Worm (Caenorhabditis elegans): ENCODE data around the gene puf-12.

DNA sequence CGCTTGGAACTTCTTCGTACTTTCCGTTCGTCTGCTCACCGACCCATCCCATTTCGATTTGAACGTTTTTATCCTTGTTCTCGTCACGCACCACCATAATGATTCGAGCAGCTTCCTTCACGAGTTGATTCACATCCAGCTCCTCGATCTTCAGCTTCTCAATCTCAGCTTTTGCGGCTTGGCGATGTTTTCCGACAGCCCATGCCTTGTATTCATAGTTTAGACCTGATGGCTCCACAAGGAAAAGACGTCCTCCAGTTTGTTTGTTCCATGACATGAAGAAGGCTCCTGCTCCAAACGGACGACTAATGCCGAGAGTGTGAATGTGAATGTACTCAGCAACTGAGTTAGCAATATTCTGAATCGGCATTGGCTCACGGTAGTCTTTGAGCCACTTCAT, 1.0 kb upstream of the puf-12 start:
- no peak for TF ChIP-seq ztf-11 (tag; optimal IDR thresholded peaks at IDR 0.05)
- TF ChIP-seq snpc-4 (tag; optimal IDR thresholded peaks at IDR 0.05): no peak
- no peak for TF ChIP-seq unc-62 (GFP tag; optimal IDR thresholded peaks at IDR 0.05)
- no peak for TF ChIP-seq nhr-12 (tag; optimal IDR thresholded peaks at IDR 0.05)
- TF ChIP-seq elt-3 (tag; optimal IDR thresholded peaks at IDR 0.05): no peak
- no peak for TF ChIP-seq lin-32 (GFP tag; optimal IDR thresholded peaks at IDR 0.05)
- no peak for TF ChIP-seq unc-39 (tag; optimal IDR thresholded peaks at IDR 0.05)
- TF ChIP-seq bed-3 (GFP tag; optimal IDR thresholded peaks at IDR 0.05): no peak
- TF ChIP-seq nhr-76 (tag; optimal IDR thresholded peaks at IDR 0.05): no peak
- no peak for TF ChIP-seq ces-1 (GFP tag; optimal IDR thresholded peaks at IDR 0.05)
